Fruit fly (Drosophila melanogaster): ENCODE data around the gene CG17292.

Gene CG17292

DNA sequence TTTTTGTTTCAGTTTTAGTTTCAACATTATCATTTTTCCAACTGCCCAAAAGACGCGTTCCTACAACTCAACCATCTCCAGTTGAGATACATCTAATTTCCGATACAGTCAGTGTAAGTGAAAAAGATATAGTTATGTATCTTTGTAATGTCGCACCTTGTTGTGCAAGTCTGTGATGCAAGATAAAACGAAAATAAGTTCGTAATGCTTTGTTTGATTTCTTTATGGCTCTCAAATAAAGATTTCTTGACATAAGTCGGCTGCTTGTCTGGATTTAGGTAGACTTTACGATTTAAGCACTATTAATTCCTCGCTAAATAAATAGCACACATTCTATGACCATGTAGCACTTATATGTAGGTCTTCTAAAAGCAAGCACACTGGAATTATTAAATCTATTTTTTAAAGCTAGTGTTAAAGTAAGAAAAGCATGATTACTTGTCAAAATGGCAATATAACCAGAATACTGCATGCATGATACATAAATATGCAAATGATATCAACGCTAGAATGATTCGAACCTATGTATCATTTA lies 14.8 kb downstream of the CG17292 start (continued):
- TF ChIP-seq prd (optimal IDR thresholded peaks at IDR 0.05) (no peak), prd (GFP tag; IDR thresholded peaks at IDR 0.05) (no peak), CG1832 (GFP tag; optimal IDR thresholded peaks at IDR 0.05) (no peak), CG1792 (GFP tag; optimal IDR thresholded peaks at IDR 0.05) (no peak), ham (GFP tag; IDR thresholded peaks at IDR 0.05) (no peak), CG7357 (GFP tag; IDR thresholded peaks at IDR 0.05) (no peak), CG17612 (GFP tag; IDR thresholded peaks at IDR 0.05) (no peak), CG1603 (tag; optimal IDR thresholded peaks at IDR 0.05) (peak; percentile 5), H2.0 (GFP tag; IDR thresholded peaks at IDR 0.05) (no peak), CG13296 (GFP tag; optimal IDR thresholded peaks at IDR 0.05) (peak; percentile 32), chif (GFP tag; optimal IDR thresholded peaks at IDR 0.05) (no peak), CG17385 (GFP tag; optimal IDR thresholded peaks at IDR 0.05) (peak; percentile 7), CG1529 (GFP tag; optimal IDR thresholded peaks at IDR 0.05) (no peak), insv (GFP tag; optimal IDR thresholded peaks at IDR 0.05) (no peak), crc (GFP tag; optimal IDR thresholded peaks at IDR 0.05) (no peak), CG12071 (GFP tag; optimal IDR thresholded peaks at IDR 0.05) (peak; percentile 19), Dref (GFP tag; IDR thresholded peaks at IDR 0.05) (no peak), slbo (GFP tag; IDR thresholded peaks at IDR 0.05) (no peak), tin (GFP tag; optimal IDR thresholded peaks at IDR 0.05) (no peak), bcd (GFP tag; optimal IDR thresholded peaks at IDR 0.05) (no peak), HLH4C (GFP tag; IDR thresholded peaks at IDR 0.05; ENCODE audit: partially characterized antibody) (no peak), Pdp1 (GFP tag; optimal IDR thresholded peaks at IDR 0.05) (peak in 1 of 2 experiments; percentile 79), CG10321 (GFP tag; IDR thresholded peaks at IDR 0.05) (no peak), CG7786 (GFP tag; optimal IDR thresholded peaks at IDR 0.05) (no peak), peb (GFP tag; IDR thresholded peaks at IDR 0.05) (no peak), Atf6 (GFP tag; IDR thresholded peaks at IDR 0.05) (no peak), Dip3 (GFP tag; optimal IDR thresholded peaks at IDR 0.05) (no peak), CG10431 (GFP tag; optimal IDR thresholded peaks at IDR 0.05) (no peak), corto (GFP tag; optimal IDR thresholded peaks at IDR 0.05) (no peak)

DNA sequence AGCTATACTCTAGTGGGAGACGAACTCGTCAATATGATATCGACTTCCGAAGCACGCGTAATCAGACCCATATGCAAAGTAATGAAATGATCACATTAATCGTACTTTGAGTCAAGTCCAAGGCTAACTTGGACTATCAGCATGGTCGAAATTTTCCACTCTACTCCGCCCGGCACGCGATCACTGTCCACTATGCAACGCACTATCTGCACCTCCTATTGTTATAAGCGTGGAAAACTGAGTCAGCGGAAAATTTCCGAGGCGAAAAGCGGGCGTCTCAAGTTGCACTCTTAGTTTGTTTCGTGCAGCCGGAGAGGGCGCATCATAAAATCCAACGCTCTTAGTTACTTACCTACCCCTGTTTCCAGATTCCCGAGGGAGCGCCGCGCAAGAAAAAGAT lies 15.6 kb downstream of the CG17292 start:
- TF ChIP-seq salm (tag; optimal IDR thresholded peaks at IDR 0.05) (no peak), lov (optimal IDR thresholded peaks at IDR 0.05) (no peak), lov (GFP tag; IDR thresholded peaks at IDR 0.05) (0 out of 3 replicates have a peak, but pooled peaks have one; percentile 30)

DNA sequence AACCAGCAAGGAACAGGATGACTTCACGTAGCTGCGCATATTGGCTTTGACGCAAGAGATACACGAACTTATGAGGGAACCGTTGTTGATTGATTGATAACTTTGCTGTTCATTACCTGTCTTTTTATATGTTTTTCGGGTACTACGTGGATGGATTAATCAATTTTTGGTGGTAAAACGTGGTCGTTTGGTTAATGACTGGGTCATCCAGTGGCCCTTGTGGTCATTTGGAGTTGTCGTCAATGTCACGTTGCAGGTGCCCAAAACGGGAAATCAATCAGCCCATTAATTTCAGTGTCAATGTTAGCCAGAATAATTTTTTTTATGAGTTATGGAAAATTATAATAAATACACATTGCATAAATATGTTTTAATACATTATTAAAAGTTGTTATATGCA lies 19.0 kb downstream of the CG17292 start, which contains the start of gene CG42819:
TSS of gene CG42819 (minus strand) at position 101 of the 400 bp plus-strand sequence.
- TF ChIP-seq kni (GFP tag; optimal IDR thresholded peaks at IDR 0.05) (peak; percentile 21), CG32772 (GFP tag; IDR thresholded peaks at IDR 0.05) (no peak)

DNA sequence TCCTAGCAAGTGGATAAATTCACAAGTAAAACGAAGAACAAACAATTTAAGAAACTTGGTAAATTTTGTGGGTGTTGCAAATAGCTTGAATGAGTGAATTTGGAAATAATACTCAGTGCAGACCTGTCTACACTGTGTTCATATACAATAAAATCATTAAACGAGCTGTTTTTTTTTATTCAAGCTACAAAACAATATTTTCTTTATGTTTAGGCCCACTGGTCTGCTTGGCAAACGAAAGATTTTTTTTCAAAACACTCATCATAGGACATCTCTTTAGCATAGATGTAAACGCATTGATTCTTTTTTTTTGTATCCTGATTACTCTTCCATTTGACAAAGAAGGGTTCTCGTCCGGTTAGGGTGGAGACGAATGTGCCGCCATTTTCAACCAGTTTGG lies 22.0 kb downstream of the CG17292 start, which contains the start of gene CG42820:
TSS of gene CG42820 (minus strand) at position 101 of the 400 bp plus-strand sequence.
- TF ChIP-seq CG14014 (GFP tag; IDR thresholded peaks at IDR 0.05), result no peak
- TF ChIP-seq tgo (GFP tag; IDR thresholded peaks at IDR 0.05), result no peak
- no peak for TF ChIP-seq CG6683 (GFP tag; optimal IDR thresholded peaks at IDR 0.05)
- TF ChIP-seq CG9215 (GFP tag; IDR thresholded peaks at IDR 0.05), result no peak
- TF ChIP-seq sens (GFP tag), result peak; percentile 21
- TF ChIP-seq Max (GFP tag; optimal IDR thresholded peaks at IDR 0.05), result no peak
